Fruit fly (Drosophila melanogaster): ENCODE measurements around the gene CG3285.

Gene CG3285

dm6 chr2L:3319731-3320295 is 10.9 kb upstream of the CG3285 start, which contains the start of the genes Fign and CG8837 (continued):
- TF ChIP-seq prd (optimal IDR thresholded peaks at IDR 0.05) (no peak), prd (GFP tag; IDR thresholded peaks at IDR 0.05) (no peak), Awh (GFP tag; IDR thresholded peaks at IDR 0.05) (no peak), esg (GFP tag; conservative IDR thresholded peaks at IDR 0.05) (no peak), schlank (tag; optimal IDR thresholded peaks at IDR 0.05) (no peak), odd (GFP tag; optimal IDR thresholded peaks at IDR 0.05) (no peak), repo (GFP tag; optimal IDR thresholded peaks at IDR 0.05) (no peak), YL-1 (GFP tag; optimal IDR thresholded peaks at IDR 0.05) (no peak), CTCF (GFP tag; optimal IDR thresholded peaks at IDR 0.05) (no peak), zen (tag; optimal IDR thresholded peaks at IDR 0.05) (no peak), Hey (tag; optimal IDR thresholded peaks at IDR 0.05) (no peak), stc (GFP tag; IDR thresholded peaks at IDR 0.05) (no peak), trem (tag; optimal IDR thresholded peaks at IDR 0.05) (peak; percentile 41), klu (GFP tag; IDR thresholded peaks at IDR 0.05) (no peak), CG10565 (GFP tag; optimal IDR thresholded peaks at IDR 0.05) (no peak), tna (GFP tag; IDR thresholded peaks at IDR 0.05; ENCODE audit: partially characterized antibody) (peak; percentile 94), ham (GFP tag; IDR thresholded peaks at IDR 0.05) (no peak), sim (GFP tag; IDR thresholded peaks at IDR 0.05) (no peak), CG16815 (GFP tag; optimal IDR thresholded peaks at IDR 0.05) (no peak), Atf3 (GFP tag; optimal IDR thresholded peaks at IDR 0.05) (no peak), HmgD (GFP tag; optimal IDR thresholded peaks at IDR 0.05) (no peak), aop (GFP tag; IDR thresholded peaks at IDR 0.05) (no peak), Scr (GFP tag; IDR thresholded peaks at IDR 0.05; ENCODE audit: partially characterized antibody) (peak; percentile 74), CG17359 (tag; optimal IDR thresholded peaks at IDR 0.05) (no peak), dmrt11E (tag; optimal IDR thresholded peaks at IDR 0.05) (no peak), CG14441 (GFP tag; IDR thresholded peaks at IDR 0.05) (no peak), otp (GFP tag; IDR thresholded peaks at IDR 0.05) (no peak), CG10366 (GFP tag; IDR thresholded peaks at IDR 0.05) (no peak), Ssrp (tag; optimal IDR thresholded peaks at IDR 0.05) (no peak), CG15073 (GFP tag; optimal IDR thresholded peaks at IDR 0.05) (no peak), CG5953 (GFP tag; IDR thresholded peaks at IDR 0.05) (no peak), CG2120 (GFP tag; optimal IDR thresholded peaks at IDR 0.05) (no peak), Camta (GFP tag; optimal IDR thresholded peaks at IDR 0.05) (no peak), vnd (GFP tag; IDR thresholded peaks at IDR 0.05; ENCODE audit: partially characterized antibody) (peak; percentile 90), sr (GFP tag; IDR thresholded peaks at IDR 0.05) (no peak), chif (GFP tag; optimal IDR thresholded peaks at IDR 0.05) (no peak), CG16779 (GFP tag; IDR thresholded peaks at IDR 0.05) (no peak), Dbx (GFP tag; IDR thresholded peaks at IDR 0.05) (no peak), stwl (tag; optimal IDR thresholded peaks at IDR 0.05) (peak; percentile 98), zen2 (GFP tag; IDR thresholded peaks at IDR 0.05; ENCODE audit: partially characterized antibody) (peak; percentile 82; the same call in 2 of the 3 replicates), gem (tag; optimal IDR thresholded peaks at IDR 0.05) (no peak), CG17612 (GFP tag; IDR thresholded peaks at IDR 0.05) (no peak), fd64A (GFP tag; optimal IDR thresholded peaks at IDR 0.05) (no peak), vvl (GFP tag; IDR thresholded peaks at IDR 0.05) (no peak), HLH54F (GFP tag; optimal IDR thresholded peaks at IDR 0.05) (no peak), Ravus (GFP tag; IDR thresholded peaks at IDR 0.05) (no peak), dati (GFP tag; IDR thresholded peaks at IDR 0.05) (no peak), CG17186 (GFP tag; optimal IDR thresholded peaks at IDR 0.05) (no peak), exex (tag; optimal IDR thresholded peaks at IDR 0.05) (no peak), Stat92E (GFP tag; optimal IDR thresholded peaks at IDR 0.05) (no peak), Hr51 (GFP tag; optimal IDR thresholded peaks at IDR 0.05) (no peak), Opbp (GFP tag; IDR thresholded peaks at IDR 0.05; ENCODE audit: partially characterized antibody) (peak; percentile 77; the same call in 2 of the 3 replicates)

All from whole organism, embryonic.